Fruit fly (Drosophila melanogaster): ENCODE measurements around the gene Tmf.

Gene Tmf

dm6 chrX:6868024-6868628 lies 24.0 kb downstream of the Tmf start (continued):
- peak; percentile 93 for TF ChIP-seq Deaf1 (tag; optimal IDR thresholded peaks at IDR 0.05)
- TF ChIP-seq B-H1 (GFP tag; IDR thresholded peaks at IDR 0.05) = no peak
- peak; percentile 93 for TF ChIP-seq CG7556 (GFP tag; optimal IDR thresholded peaks at IDR 0.05)
- peak; percentile 65 for TF ChIP-seq CG15479 (GFP tag; optimal IDR thresholded peaks at IDR 0.05)
- TF ChIP-seq dimm (GFP tag; IDR thresholded peaks at IDR 0.05) = no peak
- peak in 1 of 2 experiments; percentile 5 for TF ChIP-seq tll (GFP tag; optimal IDR thresholded peaks at IDR 0.05)
- TF ChIP-seq Sox100B (GFP tag; optimal IDR thresholded peaks at IDR 0.05) = no peak
- peak; percentile 6 for TF ChIP-seq CG6654 (GFP tag; optimal IDR thresholded peaks at IDR 0.05)
- TF ChIP-seq Max (GFP tag; optimal IDR thresholded peaks at IDR 0.05) = no peak
- no peak for TF ChIP-seq CG15601 (tag; optimal IDR thresholded peaks at IDR 0.05)
- TF ChIP-seq btn (GFP tag; optimal IDR thresholded peaks at IDR 0.05) = no peak
- peak; percentile 56 for TF ChIP-seq CG17385 (GFP tag; optimal IDR thresholded peaks at IDR 0.05)
- peak; percentile 62; the same call in 1 of the 2 replicates for TF ChIP-seq CG42726 (GFP tag; IDR thresholded peaks at IDR 0.05; ENCODE audit: partially characterized antibody)
- peak; percentile 6; the same call in 1 of the 2 replicates for TF ChIP-seq seq (GFP tag; IDR thresholded peaks at IDR 0.05)
- peak; percentile 49 for TF ChIP-seq Drgx (GFP tag; IDR thresholded peaks at IDR 0.05)
- TF ChIP-seq kni (GFP tag; optimal IDR thresholded peaks at IDR 0.05) = peak; percentile 33
- TF ChIP-seq CG13123 (GFP tag; optimal IDR thresholded peaks at IDR 0.05) = no peak
- TF ChIP-seq CG9817 (tag; optimal IDR thresholded peaks at IDR 0.05) = no peak
- peak; percentile 53 for TF ChIP-seq sqz (GFP tag; optimal IDR thresholded peaks at IDR 0.05)
- TF ChIP-seq CG8281 (tag; optimal IDR thresholded peaks at IDR 0.05) = no peak
- no peak for TF ChIP-seq inv (GFP tag; IDR thresholded peaks at IDR 0.05; ENCODE audit: partially characterized antibody)
- TF ChIP-seq crol (GFP tag; IDR thresholded peaks at IDR 0.05) = peak; percentile 95
- TF ChIP-seq z (GFP tag; IDR thresholded peaks at IDR 0.05) = no peak
- TF ChIP-seq Mrtf (GFP tag; IDR thresholded peaks at IDR 0.05) = 0 out of 3 replicates have a peak, but pooled peaks have one; percentile 21
- TF ChIP-seq ATbp (GFP tag; optimal IDR thresholded peaks at IDR 0.05) = no peak
- TF ChIP-seq CG15514 (GFP tag; optimal IDR thresholded peaks at IDR 0.05) = no peak
- TF ChIP-seq CG8944 (GFP tag; optimal IDR thresholded peaks at IDR 0.05) = no peak
- TF ChIP-seq usp (GFP tag; optimal IDR thresholded peaks at IDR 0.05) = no peak
- peak; percentile 27; the same call in 1 of the 2 replicates for TF ChIP-seq CG17328 (GFP tag; IDR thresholded peaks at IDR 0.05)
- TF ChIP-seq Trl (optimal IDR thresholded peaks at IDR 0.05) = peak; percentile 81 to 95
- TF ChIP-seq Trl (GFP tag; optimal IDR thresholded peaks at IDR 0.05) = no peak
- peak; percentile 35; the same call in 1 of the 2 replicates for TF ChIP-seq amos (GFP tag; IDR thresholded peaks at IDR 0.05; ENCODE audit: partially characterized antibody)
- 0 out of 2 replicates have a peak, but pooled peaks have one; percentile 12 for TF ChIP-seq unc-4 (GFP tag; IDR thresholded peaks at IDR 0.05; ENCODE audit: partially characterized antibody)
- no peak for TF ChIP-seq CG13296 (GFP tag; optimal IDR thresholded peaks at IDR 0.05)
- TF ChIP-seq CG9932 (GFP tag; IDR thresholded peaks at IDR 0.05) = no peak; the same call in 1 of the 2 replicates
- no peak for TF ChIP-seq CG13624 (GFP tag; optimal IDR thresholded peaks at IDR 0.05)
- TF ChIP-seq Ssrp (tag; optimal IDR thresholded peaks at IDR 0.05) = no peak
- TF ChIP-seq Oli (tag; optimal IDR thresholded peaks at IDR 0.05) = no peak
- peak; percentile 87 for TF ChIP-seq psq (GFP tag; optimal IDR thresholded peaks at IDR 0.05)
- no peak for TF ChIP-seq sima (GFP tag; optimal IDR thresholded peaks at IDR 0.05)
- TF ChIP-seq ems (GFP tag; optimal IDR thresholded peaks at IDR 0.05) = no peak
- peak; percentile 44; the same call in 1 of the 2 replicates for TF ChIP-seq Rfx (GFP tag; IDR thresholded peaks at IDR 0.05)
- TF ChIP-seq CG17829 (tag; optimal IDR thresholded peaks at IDR 0.05) = no peak
- TF ChIP-seq CG17802 (tag; optimal IDR thresholded peaks at IDR 0.05) = no peak
- TF ChIP-seq CG33213 (GFP tag; optimal IDR thresholded peaks at IDR 0.05) = no peak
- peak; percentile 33; the same call in 1 of the 2 replicates for TF ChIP-seq hbn (GFP tag; IDR thresholded peaks at IDR 0.05; ENCODE audit: partially characterized antibody)
- peak; percentile 18 for TF ChIP-seq h (optimal IDR thresholded peaks at IDR 0.05)
- TF ChIP-seq CG2199 (GFP tag; IDR thresholded peaks at IDR 0.05) = peak; percentile 45; the same call in 1 of the 3 replicates
- no peak for TF ChIP-seq Mes4 (GFP tag; optimal IDR thresholded peaks at IDR 0.05)
- no peak for TF ChIP-seq CG12942 (GFP tag; optimal IDR thresholded peaks at IDR 0.05)

All from whole organism, embryonic.